Fruit fly (Drosophila melanogaster): Measurements from ENCODE around the gene beta-PheRS.

Gene beta-PheRS

DNA sequence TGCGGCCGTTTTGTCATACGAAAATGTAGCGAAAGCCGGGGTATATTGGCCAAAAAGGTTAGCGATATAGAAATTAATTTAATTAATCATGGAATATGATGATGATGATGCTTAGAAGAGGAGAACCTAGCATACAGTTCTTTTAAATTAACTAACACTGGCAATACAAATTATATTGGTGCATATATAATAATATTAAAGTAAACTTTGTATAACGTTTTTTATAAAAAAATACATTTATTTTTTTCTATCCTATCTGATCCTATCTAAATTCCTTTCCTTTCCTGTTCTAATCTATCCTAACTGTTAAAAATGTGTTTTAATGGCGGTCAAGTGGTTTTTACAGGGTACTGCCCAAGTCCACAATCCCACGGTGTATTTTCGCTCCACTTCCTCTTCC is 46.5 kb downstream of the beta-PheRS start (continued):
- TF ChIP-seq CG42726 (GFP tag; IDR thresholded peaks at IDR 0.05; ENCODE audit: partially characterized antibody): no peak

DNA sequence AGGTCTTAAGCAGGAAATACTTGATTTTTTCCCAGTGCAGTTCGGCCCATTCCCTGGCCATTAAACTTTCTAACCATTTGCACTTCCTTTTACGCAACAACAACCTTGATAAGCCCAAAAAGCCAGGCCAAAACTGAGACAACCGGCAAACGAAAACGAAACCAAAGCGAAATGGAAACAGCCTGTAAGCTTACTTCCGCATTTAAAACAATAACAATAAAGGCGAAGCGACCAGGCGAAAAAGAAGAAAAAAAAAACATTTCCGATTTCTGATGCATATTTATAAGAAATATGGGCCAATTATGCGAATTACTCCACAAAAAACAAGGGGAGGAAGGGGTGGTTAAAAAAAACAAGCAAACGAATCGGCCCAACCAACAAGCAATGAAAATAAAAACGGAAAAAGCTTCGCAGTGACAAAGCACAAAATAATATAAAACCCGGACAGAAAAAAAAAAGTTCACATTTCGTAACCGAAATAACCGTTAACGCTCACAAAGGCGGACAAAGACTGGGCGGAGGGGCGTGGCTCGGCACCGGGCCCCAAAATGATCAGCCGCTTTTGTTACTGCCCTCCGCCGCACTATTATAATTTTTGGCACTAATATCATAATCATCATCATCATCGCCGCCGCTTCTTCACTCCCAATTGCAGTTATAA is 47.1 kb downstream of the beta-PheRS start:
- no peak for TF ChIP-seq HLHmδ (GFP tag; optimal IDR thresholded peaks at IDR 0.05)
- TF ChIP-seq vvl (GFP tag; IDR thresholded peaks at IDR 0.05): peak; percentile 44; the same call in 1 of the 2 replicates
- TF ChIP-seq CG3281 (GFP tag; optimal IDR thresholded peaks at IDR 0.05): no peak
- TF ChIP-seq Taf1 (GFP tag; IDR thresholded peaks at IDR 0.05): no peak
- TF ChIP-seq CG14860 (GFP tag; IDR thresholded peaks at IDR 0.05; ENCODE audit: partially characterized antibody): no peak
- TF ChIP-seq pita (GFP tag; optimal IDR thresholded peaks at IDR 0.05): no peak
- TF ChIP-seq CG6272 (GFP tag; IDR thresholded peaks at IDR 0.05): no peak
- no peak for TF ChIP-seq CG13287 (GFP tag; IDR thresholded peaks at IDR 0.05; ENCODE audit: partially characterized antibody)
- TF ChIP-seq Opbp (GFP tag; IDR thresholded peaks at IDR 0.05; ENCODE audit: partially characterized antibody): no peak
- TF ChIP-seq chinmo (GFP tag; IDR thresholded peaks at IDR 0.05; ENCODE audit: partially characterized antibody): peak; percentile 82; the same call in 2 of the 4 replicates
- TF ChIP-seq Blimp-1 (GFP tag; optimal IDR thresholded peaks at IDR 0.05): peak; percentile 56
- no peak for TF ChIP-seq tx (GFP tag; optimal IDR thresholded peaks at IDR 0.05)
- TF ChIP-seq sqz (GFP tag; optimal IDR thresholded peaks at IDR 0.05): peak; percentile 67
- peak in 1 of 2 experiments; percentile 83 for TF ChIP-seq Eip74EF (GFP tag; optimal IDR thresholded peaks at IDR 0.05)

DNA sequence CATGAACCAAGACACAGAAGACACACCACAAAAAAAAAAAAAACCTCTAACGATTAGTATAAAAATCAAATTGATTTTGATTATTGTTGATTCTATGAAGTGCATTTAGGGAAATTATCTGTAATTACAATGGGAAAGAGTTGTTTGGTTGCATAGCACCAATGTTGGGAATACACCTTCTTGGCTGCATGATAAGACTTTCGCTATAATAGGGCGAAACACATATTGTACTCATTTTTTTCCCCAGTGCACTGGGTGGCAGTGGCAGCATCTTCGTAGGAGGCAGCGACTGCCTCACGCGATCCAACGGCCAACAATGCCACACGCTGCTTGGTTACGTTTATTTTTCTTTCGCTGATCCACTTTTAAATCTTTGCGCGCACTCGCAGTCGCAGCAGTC is 48.5 kb downstream of the beta-PheRS start:
- peak; percentile 9 for TF ChIP-seq Sox102F (GFP tag; optimal IDR thresholded peaks at IDR 0.05)
- peak; percentile 7 for TF ChIP-seq ATbp (GFP tag; optimal IDR thresholded peaks at IDR 0.05)
- no peak for TF ChIP-seq prd (optimal IDR thresholded peaks at IDR 0.05)
- 0 out of 3 replicates have a peak, but pooled peaks have one; percentile 16 for TF ChIP-seq prd (GFP tag; IDR thresholded peaks at IDR 0.05)
- no peak for TF ChIP-seq CG4404 (GFP tag; IDR thresholded peaks at IDR 0.05)
- no peak for TF ChIP-seq CG3163 (GFP tag; optimal IDR thresholded peaks at IDR 0.05)
- no peak for TF ChIP-seq CG10654 (GFP tag; optimal IDR thresholded peaks at IDR 0.05)
- TF ChIP-seq zfh1 (GFP tag; IDR thresholded peaks at IDR 0.05): 0 out of 3 replicates have a peak, but pooled peaks have one; percentile 7

DNA sequence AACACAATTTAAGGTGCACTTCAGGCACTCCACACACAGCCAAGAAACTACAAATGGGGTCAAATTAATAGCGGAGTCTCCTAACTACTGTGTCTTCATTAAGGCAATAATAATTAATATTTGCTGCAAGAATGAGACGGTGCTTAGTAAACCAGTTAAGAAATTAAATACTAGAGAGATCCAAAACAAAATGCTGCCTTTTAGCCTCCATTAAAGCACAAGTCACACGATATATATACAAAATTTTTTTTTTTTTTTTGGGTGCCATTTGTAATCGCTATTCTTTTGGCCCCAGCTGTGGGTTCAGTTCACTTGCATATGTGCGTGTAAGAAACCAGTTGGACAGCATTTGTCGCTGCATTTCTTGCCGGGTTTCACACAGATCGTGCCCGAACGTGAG is 49.1 kb downstream of the beta-PheRS start:
- no peak for TF ChIP-seq Dek (tag; optimal IDR thresholded peaks at IDR 0.05)
- TF ChIP-seq br (optimal IDR thresholded peaks at IDR 0.05): no peak
- TF ChIP-seq dm (GFP tag; optimal IDR thresholded peaks at IDR 0.05): no peak
- TF ChIP-seq CG10654 (GFP tag; optimal IDR thresholded peaks at IDR 0.05): no peak
- peak; percentile 21 for TF ChIP-seq az2 (GFP tag; optimal IDR thresholded peaks at IDR 0.05)
- TF ChIP-seq kni (GFP tag; optimal IDR thresholded peaks at IDR 0.05): peak; percentile 53
- TF ChIP-seq CG4707 (GFP tag; optimal IDR thresholded peaks at IDR 0.05): no peak
- TF ChIP-seq HLHmδ (GFP tag; optimal IDR thresholded peaks at IDR 0.05): no peak
- TF ChIP-seq CG31441 (GFP tag; IDR thresholded peaks at IDR 0.05): peak; percentile 55
- TF ChIP-seq Elba2 (GFP tag; optimal IDR thresholded peaks at IDR 0.05): no peak
- TF ChIP-seq en (GFP tag; optimal IDR thresholded peaks at IDR 0.05): no peak
- TF ChIP-seq CG11085 (GFP tag; IDR thresholded peaks at IDR 0.05): no peak
- TF ChIP-seq Nf-YB (GFP tag; optimal IDR thresholded peaks at IDR 0.05): no peak
- peak; percentile 55 for TF ChIP-seq nom (GFP tag; optimal IDR thresholded peaks at IDR 0.05)
- TF ChIP-seq CG7963 (GFP tag; IDR thresholded peaks at IDR 0.05; ENCODE audit: partially characterized antibody): no peak
- TF ChIP-seq Sox102F (GFP tag; optimal IDR thresholded peaks at IDR 0.05): peak; percentile 55
- no peak for TF ChIP-seq ash1 (GFP tag; optimal IDR thresholded peaks at IDR 0.05)
- TF ChIP-seq CG18619 (GFP tag; optimal IDR thresholded peaks at IDR 0.05): no peak
- no peak for TF ChIP-seq dan (GFP tag; IDR thresholded peaks at IDR 0.05)
- no peak for TF ChIP-seq Usf (GFP tag; optimal IDR thresholded peaks at IDR 0.05)
- TF ChIP-seq CG8944 (GFP tag; optimal IDR thresholded peaks at IDR 0.05): no peak
- no peak for TF ChIP-seq Side (GFP tag; optimal IDR thresholded peaks at IDR 0.05)
- TF ChIP-seq CG14441 (GFP tag; IDR thresholded peaks at IDR 0.05): no peak
- no peak for TF ChIP-seq CG33213 (GFP tag; optimal IDR thresholded peaks at IDR 0.05)
- peak; percentile 53; the same call in 1 of the 2 replicates for TF ChIP-seq Xrp1 (GFP tag; IDR thresholded peaks at IDR 0.05)
- no peak for TF ChIP-seq Dip2 (GFP tag; IDR thresholded peaks at IDR 0.05)

Measured in whole organism, embryonic.